Worm (Caenorhabditis elegans) whole organism, L2 larva: ENCODE measurements around the gene gpcp-2.

Source experiments
- F13H6.1 ChIP-seq: sonication (generic microtip); optimal IDR thresholded peaks from 2 replicates; lab custom pipeline; 2016; ENCODE audit warnings: missing genetic modification characterization, missing compliant biosample characterization
- alr-1 ChIP-seq: fragments of 150-350 bp; optimal IDR thresholded peaks from 2 replicates; lab custom pipeline; 2014; ENCODE audit warnings: missing biosample characterization, missing genetic modification characterization
- blmp-1 ChIP-seq: sonication (generic microtip); optimal IDR thresholded peaks from 2 replicates; lab custom pipeline; 2017; ENCODE audit warnings: missing genetic modification characterization, mild to moderate bottlenecking, missing compliant biosample characterization, antibody characterized with exemption, moderate library complexity; ENCODE audit not compliant: insufficient read depth
- ceh-16 ChIP-seq: fragments of 150-350 bp; optimal IDR thresholded peaks from 2 replicates; lab custom pipeline; 2014; ENCODE audit warnings: missing biosample characterization, missing genetic modification characterization
- crh-2 ChIP-seq: sonication (generic microtip); optimal IDR thresholded peaks from 2 replicates; lab custom pipeline; 2017; ENCODE audit warnings: missing biosample characterization, missing genetic modification characterization
- dmd-4 ChIP-seq: sonication (generic microtip); optimal IDR thresholded peaks from 2 replicates; lab custom pipeline; 2017; ENCODE audit warnings: missing biosample characterization, missing genetic modification characterization
- egl-27 ChIP-seq: sonication (generic microtip); optimal IDR thresholded peaks from 3 replicates; lab custom pipeline; 2017; ENCODE audit warnings: missing biosample characterization, missing genetic modification reagents, missing genetic modification characterization
- elt-3 ChIP-seq: sonication (generic microtip); optimal IDR thresholded peaks from 2 replicates; lab custom pipeline; 2017; ENCODE audit warnings: missing biosample characterization, missing genetic modification characterization
- lin-13 ChIP-seq: fragments of 150-350 bp; optimal IDR thresholded peaks from 2 replicates; lab custom pipeline; 2014; ENCODE audit warnings: missing biosample characterization, missing genetic modification reagents, missing genetic modification characterization
- nhr-10 ChIP-seq: sonication (generic microtip); optimal IDR thresholded peaks from 2 replicates; lab custom pipeline; 2017; ENCODE audit warnings: missing biosample characterization, missing genetic modification characterization
- nhr-237 ChIP-seq: fragments of 150-350 bp; optimal IDR thresholded peaks from 2 replicates; lab custom pipeline; 2014; ENCODE audit warnings: missing biosample characterization, missing genetic modification characterization
- nhr-25 ChIP-seq: fragments of 150-350 bp; sonication (generic microtip); optimal IDR thresholded peaks from 3 replicates; lab custom pipeline; 2014; ENCODE audit warnings: missing biosample characterization, missing genetic modification characterization
- skn-1 ChIP-seq: sonication (generic microtip); optimal IDR thresholded peaks from 2 replicates; lab custom pipeline; 2017; ENCODE audit warnings: missing biosample characterization, missing genetic modification characterization
- sma-3 ChIP-seq: sonication (generic microtip); optimal IDR thresholded peaks from 2 replicates; lab custom pipeline; 2016; ENCODE audit warnings: missing genetic modification reagents, missing genetic modification characterization, missing compliant biosample characterization
- sma-9 ChIP-seq, 2 experiments: fragments of 150-350 bp in 1 of 2; sonication (generic microtip) in 1 of 2; optimal IDR thresholded peaks; 2 replicates each; lab custom pipeline; 2014 to 2016; ENCODE audit warnings: missing genetic modification characterization in 2 of 2, mild to moderate bottlenecking in 1 of 2, missing biosample characterization in 1 of 2, missing compliant biosample characterization in 1 of 2, missing genetic modification reagents in 1 of 2, moderate library complexity in 1 of 2
- snpc-4 ChIP-seq: fragments of 150-350 bp; optimal IDR thresholded peaks from 2 replicates; lab custom pipeline; 2014; ENCODE audit warnings: missing biosample characterization, missing genetic modification characterization
- unc-55 ChIP-seq: fragments of 150-350 bp; sonication (generic microtip); optimal IDR thresholded peaks from 3 replicates; lab custom pipeline; 2014; ENCODE audit warnings: missing biosample characterization, missing genetic modification reagents, missing genetic modification characterization
- unc-62 ChIP-seq: fragments of 150-350 bp; optimal IDR thresholded peaks from 2 replicates; lab custom pipeline; 2014; ENCODE audit warnings: missing biosample characterization, missing genetic modification reagents, missing genetic modification characterization
- zag-1 ChIP-seq: fragments of 150-350 bp; optimal IDR thresholded peaks from 2 replicates; lab custom pipeline; 2014; ENCODE audit warnings: missing biosample characterization, missing genetic modification characterization
- ztf-11 ChIP-seq: sonication (generic microtip); optimal IDR thresholded peaks from 2 replicates; lab custom pipeline; 2017; ENCODE audit warnings: missing biosample characterization, missing genetic modification characterization
- ztf-4 ChIP-seq: fragments of 150-350 bp; optimal IDR thresholded peaks from 2 replicates; lab custom pipeline; 2014; ENCODE audit warnings: missing biosample characterization, missing genetic modification characterization

Gene gpcp-2

DNA sequence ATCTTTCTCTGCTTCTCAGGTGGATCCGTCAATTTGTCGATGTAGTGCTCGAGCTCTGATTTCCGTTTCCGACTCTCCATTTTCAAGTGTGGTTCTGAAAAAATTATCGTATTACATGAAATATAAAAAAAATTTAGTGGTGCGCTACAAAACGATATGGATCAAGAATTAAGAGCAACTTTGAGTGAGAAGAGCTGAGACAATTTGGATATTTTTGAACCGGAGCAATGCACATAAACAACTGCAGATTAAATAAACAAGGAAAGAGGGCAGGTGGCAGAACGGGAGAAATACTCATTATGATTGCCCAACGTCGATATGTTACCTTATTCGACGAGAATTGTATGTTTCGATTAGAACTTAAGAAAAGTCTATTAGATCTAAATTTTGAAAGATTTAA is 45.5 kb downstream of the gpcp-2 start, which contains the start of gene swsn-7:
TSS of gene swsn-7 (minus strand) at position 101 of the 400 bp plus-strand sequence.
- TF ChIP-seq ztf-11 (tag; lab: Kevin White, UChicago) (no peak), egl-27 (tag; lab: Kevin White, UChicago) (no peak), unc-62 (GFP tag; lab: Kevin White, UChicago) (no peak), unc-55 (GFP tag; lab: Kevin White, UChicago) (no peak), lin-13 (GFP tag; lab: Kevin White, UChicago) (no peak), nhr-10 (tag; lab: Kevin White, UChicago) (no peak)

- TF ChIP-seq skn-1 (tag; lab: Kevin White, UChicago) (no peak), sma-9 (GFP tag; optimal IDR thresholded peaks at IDR 0.05; lab: Kevin White, UChicago) (no peak), sma-9 (tag; optimal IDR thresholded peaks at IDR 0.05; lab: Kevin White, UChicago) (no peak)
Measured at ce11 chrII:8022461-8022860, 50.7 kb downstream of the gpcp-2 start, which contains the start of gene hda-2. TSS of gene hda-2 (minus strand) at chrII:8022561.

DNA sequence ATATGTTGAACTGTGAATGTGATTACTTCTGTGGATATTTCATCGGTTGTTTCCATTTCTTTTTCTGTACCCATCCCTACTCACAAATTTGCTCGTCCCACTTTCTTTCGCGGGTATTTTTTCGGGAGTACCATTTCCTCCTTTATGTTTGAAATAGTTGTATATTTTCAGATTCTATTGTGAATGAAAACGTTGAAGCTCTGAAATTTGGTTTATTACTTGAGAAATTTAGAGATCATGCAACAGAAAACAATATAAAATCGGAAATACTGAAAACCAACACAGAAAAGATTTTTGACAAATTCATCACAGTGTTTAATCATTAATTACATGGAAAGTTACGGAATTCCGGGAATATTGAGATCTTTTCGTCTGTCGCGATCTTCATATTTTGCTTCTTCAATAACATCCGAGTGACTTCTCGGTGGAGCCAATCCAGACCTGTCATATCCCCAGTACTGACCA is 52.6 kb downstream of the gpcp-2 start:
- TF ChIP-seq sma-3, result peak; percentile 60
- TF ChIP-seq crh-2, result no peak
- peak; percentile 15 for TF ChIP-seq F13H6.1
- peak; percentile 36 for TF ChIP-seq nhr-25
- no peak for TF ChIP-seq nhr-237 (tag; lab: Kevin White, UChicago)
- no peak for TF ChIP-seq alr-1
- no peak for TF ChIP-seq zag-1
- TF ChIP-seq dmd-4 (tag; lab: Kevin White, UChicago), result no peak
- TF ChIP-seq nhr-10 (tag; lab: Kevin White, UChicago), result no peak
- peak; percentile 14 for TF ChIP-seq blmp-1 (tag; lab: Kevin White, UChicago)
- no peak for TF ChIP-seq skn-1 (tag; lab: Kevin White, UChicago)
- TF ChIP-seq elt-3 (tag; lab: Kevin White, UChicago), result no peak
- TF ChIP-seq ztf-4 (tag; lab: Kevin White, UChicago), result peak; percentile 58
- no peak for TF ChIP-seq snpc-4
- TF ChIP-seq unc-55 (GFP tag; lab: Kevin White, UChicago), result no peak
- TF ChIP-seq ceh-16, result no peak
